Worm (Caenorhabditis elegans) whole organism, late embryonic: ENCODE results near the gene pat-12.

Source experiments
- C08G9.2 ChIP-seq: sonication (generic microtip); optimal IDR thresholded peaks from 2 replicates; lab custom pipeline; 2016; ENCODE audit warnings: mild to moderate bottlenecking, missing genetic modification characterization, moderate library complexity, missing compliant biosample characterization
- C38D4.7 ChIP-seq: fragments of 200-800 bp; sonication (Bioruptor generic); optimal IDR thresholded peaks from 2 replicates; lab custom pipeline; 2018; ENCODE audit warnings: mild to moderate bottlenecking, missing genetic modification characterization, moderate library complexity, missing compliant biosample characterization
- K02D7.2 ChIP-seq: sonication (generic microtip); optimal IDR thresholded peaks from 2 replicates; lab custom pipeline; 2017; ENCODE audit warnings: mild to moderate bottlenecking, missing genetic modification characterization, missing compliant biosample characterization
- K09A11.1 ChIP-seq: sonication (generic microtip); optimal IDR thresholded peaks from 2 replicates; lab custom pipeline; 2017; ENCODE audit warnings: antibody characterized with exemption, mild to moderate bottlenecking, missing genetic modification characterization, missing compliant biosample characterization; ENCODE audit not compliant: insufficient read depth
- Y22D7AL.16 ChIP-seq: sonication (generic microtip); optimal IDR thresholded peaks from 2 replicates; lab custom pipeline; 2016; ENCODE audit warnings: missing genetic modification characterization, missing compliant biosample characterization
- ceh-2 ChIP-seq: sonication (generic microtip); optimal IDR thresholded peaks from 2 replicates; lab custom pipeline; 2016; ENCODE audit warnings: missing genotype, missing genetic modification characterization, missing compliant biosample characterization
- ceh-22 ChIP-seq: sonication (generic microtip); optimal IDR thresholded peaks from 2 replicates; lab custom pipeline; 2017; ENCODE audit warnings: missing biosample characterization, missing genetic modification characterization
- ceh-30 ChIP-seq: fragments of 150-350 bp; optimal IDR thresholded peaks from 2 replicates; lab custom pipeline; 2014; ENCODE audit warnings: missing biosample characterization, missing genetic modification characterization
- ceh-48 ChIP-seq: sonication (generic microtip); optimal IDR thresholded peaks from 2 replicates; lab custom pipeline; 2016; ENCODE audit warnings: missing genetic modification characterization, inconsistent platforms, missing compliant biosample characterization
- ceh-6 ChIP-seq: fragments of 200-800 bp; sonication (Bioruptor generic); optimal IDR thresholded peaks from 2 replicates; lab custom pipeline; 2018; ENCODE audit warnings: mild to moderate bottlenecking, missing genetic modification characterization, missing compliant biosample characterization
- ceh-9 ChIP-seq: sonication (generic microtip); optimal IDR thresholded peaks from 2 replicates; lab custom pipeline; 2016; ENCODE audit warnings: mild to moderate bottlenecking, missing genetic modification characterization, inconsistent platforms, missing compliant biosample characterization
- che-1 ChIP-seq: sonication (generic microtip); optimal IDR thresholded peaks from 2 replicates; lab custom pipeline; 2016; ENCODE audit warnings: mild to moderate bottlenecking, missing genetic modification characterization, missing compliant biosample characterization
- dmd-4 ChIP-seq: sonication (generic microtip); optimal IDR thresholded peaks from 2 replicates; lab custom pipeline; 2016; ENCODE audit warnings: borderline replicate concordance, missing genetic modification characterization, missing compliant biosample characterization
- dve-1 ChIP-seq: sonication (generic microtip); optimal IDR thresholded peaks from 2 replicates; lab custom pipeline; 2017; ENCODE audit warnings: antibody characterized with exemption, mild to moderate bottlenecking, missing genetic modification characterization, missing compliant biosample characterization
- elt-2 ChIP-seq: sonication (generic microtip); optimal IDR thresholded peaks from 2 replicates; lab custom pipeline; 2016; ENCODE audit warnings: missing genetic modification reagents, missing genetic modification characterization, missing compliant biosample characterization
- elt-4 ChIP-seq: sonication (generic microtip); optimal IDR thresholded peaks from 2 replicates; lab custom pipeline; 2016; ENCODE audit warnings: missing genetic modification characterization, missing compliant biosample characterization
- fkh-10 ChIP-seq: fragments of 150-350 bp; optimal IDR thresholded peaks from 2 replicates; lab custom pipeline; 2014; ENCODE audit warnings: missing biosample characterization, missing genetic modification reagents, missing genetic modification characterization
- fkh-6 ChIP-seq: sonication (generic microtip); optimal IDR thresholded peaks from 2 replicates; lab custom pipeline; 2016; ENCODE audit warnings: missing genetic modification characterization, missing compliant biosample characterization
- hlh-30 ChIP-seq: sonication (generic microtip); optimal IDR thresholded peaks from 2 replicates; lab custom pipeline; 2017; ENCODE audit warnings: antibody characterized with exemption, missing genetic modification characterization, missing compliant biosample characterization; ENCODE audit not compliant: insufficient read depth
- hlh-6 ChIP-seq: sonication (generic microtip); optimal IDR thresholded peaks from 2 replicates; lab custom pipeline; 2016; ENCODE audit warnings: missing genotype, missing genetic modification characterization, missing compliant biosample characterization
- hlh-8 ChIP-seq: sonication (generic microtip); optimal IDR thresholded peaks from 2 replicates; lab custom pipeline; 2016; ENCODE audit warnings: missing genotype, missing genetic modification characterization, missing compliant biosample characterization
- lim-6 ChIP-seq: sonication (generic microtip); optimal IDR thresholded peaks from 2 replicates; lab custom pipeline; 2016; ENCODE audit warnings: missing genetic modification characterization, missing compliant biosample characterization
- madf-2 ChIP-seq: sonication (generic microtip); optimal IDR thresholded peaks from 2 replicates; lab custom pipeline; 2017; ENCODE audit warnings: missing genetic modification characterization, missing compliant biosample characterization
- nfya-1 ChIP-seq: sonication (generic microtip); optimal IDR thresholded peaks from 2 replicates; lab custom pipeline; 2017; ENCODE audit warnings: missing genetic modification characterization, mild to moderate bottlenecking, missing compliant biosample characterization, antibody characterized with exemption, moderate library complexity
- nhr-11 ChIP-seq: fragments of 150-350 bp; optimal IDR thresholded peaks from 2 replicates; lab custom pipeline; 2014; ENCODE audit warnings: missing biosample characterization, missing genetic modification characterization
- nhr-232 ChIP-seq: sonication (generic microtip); optimal IDR thresholded peaks from 2 replicates; lab custom pipeline; 2016; ENCODE audit warnings: missing genetic modification characterization, missing compliant biosample characterization
- npax-4 ChIP-seq: sonication (generic microtip); optimal IDR thresholded peaks from 2 replicates; lab custom pipeline; 2016; ENCODE audit warnings: missing genetic modification characterization, missing compliant biosample characterization
- pag-3 ChIP-seq: sonication (generic microtip); optimal IDR thresholded peaks from 2 replicates; lab custom pipeline; 2016; ENCODE audit warnings: missing compliant biosample characterization, missing genetic modification characterization, borderline replicate concordance
- rnt-1 ChIP-seq: sonication (generic microtip); optimal IDR thresholded peaks from 2 replicates; lab custom pipeline; 2016; ENCODE audit warnings: missing genetic modification characterization, missing compliant biosample characterization
- sdc-2 ChIP-seq: sonication (generic microtip); optimal IDR thresholded peaks from 2 replicates; lab custom pipeline; 2016; ENCODE audit warnings: missing genotype, missing genetic modification characterization, missing compliant biosample characterization
- tbx-2 ChIP-seq: sonication (generic microtip); optimal IDR thresholded peaks from 2 replicates; lab custom pipeline; 2016; ENCODE audit warnings: missing genetic modification characterization, missing compliant biosample characterization
- unc-86 ChIP-seq: sonication (generic microtip); optimal IDR thresholded peaks from 2 replicates; lab custom pipeline; 2016; ENCODE audit warnings: missing genetic modification characterization, missing compliant biosample characterization
- zip-5 ChIP-seq: sonication (generic microtip); optimal IDR thresholded peaks from 2 replicates; lab custom pipeline; 2016; ENCODE audit warnings: missing genetic modification characterization, missing compliant biosample characterization
- ztf-16 ChIP-seq: sonication (generic microtip); optimal IDR thresholded peaks from 2 replicates; lab custom pipeline; 2017; ENCODE audit warnings: missing genetic modification characterization, missing compliant biosample characterization

The pat-12 gene

ce11 chrIII:773114-773513 lies 20.9 kb upstream of the pat-12 start, which contains the start of gene cyn-6:
Gene cyn-6, plus strand, starts transcription at chrIII:773414.
- TF ChIP-seq K09A11.1 (tag; lab: Kevin White, UChicago) (no peak), unc-86 (tag; lab: Kevin White, UChicago) (no peak), che-1 (tag; lab: Kevin White, UChicago) (no peak), nfya-1 (tag; lab: Kevin White, UChicago) (no peak), elt-4 (tag; lab: Kevin White, UChicago) (no peak), nhr-11 (tag; lab: Kevin White, UChicago) (no peak)

DNA sequence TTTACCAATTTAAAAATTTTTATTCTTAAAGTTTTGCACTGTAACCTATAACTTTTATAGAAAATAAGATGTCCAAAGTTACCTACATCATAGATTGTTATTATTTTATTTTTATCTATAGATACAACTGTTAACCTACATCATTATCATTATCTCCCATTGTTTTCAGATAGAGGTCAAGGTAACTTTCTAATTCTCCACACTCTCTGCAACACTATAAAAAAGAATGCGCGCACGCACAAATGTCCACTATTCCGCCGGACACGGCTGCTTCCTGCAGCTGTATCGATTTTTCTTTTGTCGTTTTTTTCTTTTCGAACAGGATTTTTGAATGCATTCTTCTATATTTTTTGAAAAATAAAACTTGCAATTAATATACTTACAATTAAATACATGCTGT lies 20.4 kb upstream of the pat-12 start:
- TF ChIP-seq lim-6 = no peak
- no peak for TF ChIP-seq ceh-30 (tag; lab: Kevin White, UChicago)
- TF ChIP-seq C08G9.2 (tag; lab: Kevin White, UChicago) = no peak
- no peak for TF ChIP-seq fkh-6
- no peak for TF ChIP-seq rnt-1
- peak; percentile 83 for TF ChIP-seq elt-2 (tag; lab: Kevin White, UChicago)
- TF ChIP-seq zip-5 = no peak
- TF ChIP-seq ceh-22 (tag; lab: Kevin White, UChicago) = no peak
- no peak for TF ChIP-seq nfya-1 (tag; lab: Kevin White, UChicago)
- peak; percentile 3 for TF ChIP-seq ceh-48 (tag; lab: Kevin White, UChicago)
- no peak for TF ChIP-seq hlh-30 (tag; lab: Kevin White, UChicago)
- TF ChIP-seq, all 69 proteins: peak for 2

- TF ChIP-seq pag-3 (tag; lab: Kevin White, UChicago) (no peak), K02D7.2 (tag; lab: Kevin White, UChicago) (no peak), ceh-48 (tag; lab: Kevin White, UChicago) (no peak), npax-4 (tag; lab: Kevin White, UChicago) (no peak), hlh-30 (tag; lab: Kevin White, UChicago) (no peak), sdc-2 (no peak), tbx-2 (tag; lab: Kevin White, UChicago) (no peak), ztf-16 (tag; lab: Kevin White, UChicago) (no peak), ceh-6 (GFP tag; lab: Kevin White, UChicago) (no peak), Y22D7AL.16 (tag; lab: Kevin White, UChicago) (no peak)
Measured at ce11 chrIII:770958-771357, 18.7 kb upstream of the pat-12 start, which contains the start of gene tpst-2. Gene tpst-2, plus strand, starts transcription at chrIII:771258.

DNA sequence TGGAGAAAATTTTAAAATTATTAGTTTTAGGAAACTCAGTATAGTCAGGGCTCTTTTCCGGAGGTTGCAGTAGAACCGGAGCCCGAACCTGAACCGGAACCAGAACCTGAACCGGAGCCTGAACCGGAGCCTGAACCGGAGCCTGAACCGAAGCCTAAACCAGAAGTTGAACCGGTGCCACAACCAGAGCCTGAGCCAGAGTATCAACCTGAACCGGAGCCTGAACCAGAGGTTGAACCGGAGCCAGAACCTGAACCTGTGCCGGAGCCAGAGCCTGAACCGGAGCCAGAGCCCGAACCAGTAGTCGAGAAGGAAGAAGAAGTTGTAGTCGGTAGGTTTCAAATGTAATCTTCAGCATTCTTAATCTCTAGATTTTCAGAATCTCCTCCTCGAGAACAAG lies 16.3 kb upstream of the pat-12 start:
- no peak for TF ChIP-seq fkh-10 (GFP tag; lab: Kevin White, UChicago)
- no peak for TF ChIP-seq C38D4.7 (GFP tag; lab: Kevin White, UChicago)
- TF ChIP-seq nhr-11 (tag; lab: Kevin White, UChicago) = no peak
- no peak for TF ChIP-seq ceh-9 (tag; lab: Kevin White, UChicago)
- TF ChIP-seq K09A11.1 (tag; lab: Kevin White, UChicago) = no peak
- no peak for TF ChIP-seq madf-2 (tag; lab: Kevin White, UChicago)
- TF ChIP-seq dmd-4 = no peak
- no peak for TF ChIP-seq nhr-232 (tag; lab: Kevin White, UChicago)
- TF ChIP-seq npax-4 (tag; lab: Kevin White, UChicago) = no peak
- no peak for TF ChIP-seq dve-1 (tag; lab: Kevin White, UChicago)
- no peak for TF ChIP-seq hlh-6

ce11 chrIII:764884-765283 lies 12.7 kb upstream of the pat-12 start, which contains the start of gene ptl-1:
Gene ptl-1, plus strand, starts transcription at chrIII:765184.
- TF ChIP-seq hlh-6 (no peak), hlh-8 (no peak), ceh-2 (no peak)
